Worm (Caenorhabditis elegans): Measurements from ENCODE around the gene B0302.4.
A peak's percentile ranks its signal among the peaks of the same experiment; 100 is the strongest.

Gene B0302.4

ce11 chrX:17197824-17198223 lies 21.2 kb upstream of the B0302.4 start:
- no peak for TF ChIP-seq tlp-1 (tag; optimal IDR thresholded peaks at IDR 0.05)
- TF ChIP-seq C34B4.2 (tag; optimal IDR thresholded peaks at IDR 0.05) = no peak
- TF ChIP-seq egl-27 (tag; optimal IDR thresholded peaks at IDR 0.05) = no peak
- TF ChIP-seq swsn-7 (tag; optimal IDR thresholded peaks at IDR 0.05) = no peak

- TF ChIP-seq aha-1 (tag; optimal IDR thresholded peaks at IDR 0.05) = no peak
- peak; percentile 0 for TF ChIP-seq elt-2 (tag; optimal IDR thresholded peaks at IDR 0.05)
Measured at ce11 chrX:17195080-17195479, 18.5 kb upstream of the B0302.4 start, which contains the start of gene B0302.5. Gene B0302.5, minus strand, starts transcription at chrX:17195137.

ce11 chrX:17185696-17186430 lies 9.3 kb upstream of the B0302.4 start, which contains the start of gene sid-3:
Gene sid-3, plus strand, starts transcription at chrX:17186380.
- TF ChIP-seq elt-2 (tag; optimal IDR thresholded peaks at IDR 0.05) = peak; percentile 46
- TF ChIP-seq pag-3 (tag; optimal IDR thresholded peaks at IDR 0.05; ENCODE audit: borderline replicate concordance, insufficient read depth) = no peak

- TF ChIP-seq nhr-85 (tag) (peak; percentile 59), nhr-11 (tag; optimal IDR thresholded peaks at IDR 0.05) (peak; percentile 17), elt-3 (tag; optimal IDR thresholded peaks at IDR 0.05) (peak in 1 of 6 experiments; percentile 29), ztf-11 (tag; optimal IDR thresholded peaks at IDR 0.05) (no peak), egl-13 (tag; optimal IDR thresholded peaks at IDR 0.05) (peak; percentile 31), fkh-10 (GFP tag; optimal IDR thresholded peaks at IDR 0.05) (no peak), mab-9 (GFP tag; IDR thresholded peaks at IDR 0.05) (no peak), egl-27 (tag; optimal IDR thresholded peaks at IDR 0.05) (peak in 1 of 2 experiments; percentile 71), mdl-1 (tag; optimal IDR thresholded peaks at IDR 0.05) (peak in 1 of 2 experiments; percentile 92), skn-1 (tag; optimal IDR thresholded peaks at IDR 0.05) (peak; percentile 81), nhr-77 (tag; optimal IDR thresholded peaks at IDR 0.05) (peak; percentile 42), lin-35 (GFP tag; optimal IDR thresholded peaks at IDR 0.05) (peak; percentile 29 to 64), nhr-28 (tag; optimal IDR thresholded peaks at IDR 0.05) (no peak), rnt-1 (tag; optimal IDR thresholded peaks at IDR 0.05) (peak; percentile 69), C04F5.9 (tag; optimal IDR thresholded peaks at IDR 0.05) (no peak), unc-86 (tag; optimal IDR thresholded peaks at IDR 0.05) (peak; percentile 24), nhr-20 (tag; optimal IDR thresholded peaks at IDR 0.05) (peak; percentile 79), hpl-2 (GFP tag; optimal IDR thresholded peaks at IDR 0.05) (no peak), pag-3 (tag; optimal IDR thresholded peaks at IDR 0.05; ENCODE audit: borderline replicate concordance, insufficient read depth) (no peak), snu-23 (GFP tag; optimal IDR thresholded peaks at IDR 0.05) (peak; percentile 75), isw-1 (GFP tag; IDR thresholded peaks at IDR 0.05) (peak; percentile 28), fkh-8 (tag; optimal IDR thresholded peaks at IDR 0.05) (peak; percentile 61), C16A3.4 (tag; optimal IDR thresholded peaks at IDR 0.05) (peak; percentile 70), nhr-19 (GFP tag; conservative IDR thresholded peaks at IDR 0.05) (peak; percentile 47), efl-1 (optimal IDR thresholded peaks at IDR 0.05) (peak; percentile 50 to 68), efl-1 (GFP tag; optimal IDR thresholded peaks at IDR 0.05 in 1 of 2) (peak in 1 of 2 experiments; percentile 93), lin-14 (GFP tag; optimal IDR thresholded peaks at IDR 0.05) (peak; percentile 94), F16B12.6 (tag; optimal IDR thresholded peaks at IDR 0.05) (peak; percentile 2), mep-1 (tag; optimal IDR thresholded peaks at IDR 0.05) (peak; percentile 85), nhr-71 (tag; optimal IDR thresholded peaks at IDR 0.05) (peak; percentile 75), fos-1 (tag; optimal IDR thresholded peaks at IDR 0.05) (peak; percentile 50), dsc-1 (tag; optimal IDR thresholded peaks at IDR 0.05) (peak; percentile 46), irx-1 (tag; optimal IDR thresholded peaks at IDR 0.05) (peak; percentile 2), lin-13 (GFP tag; optimal IDR thresholded peaks at IDR 0.05) (no peak), lsy-2 (tag; optimal IDR thresholded peaks at IDR 0.05) (peak; percentile 36 to 73), vab-15 (tag; optimal IDR thresholded peaks at IDR 0.05) (no peak), nhr-84 (tag; optimal IDR thresholded peaks at IDR 0.05) (no peak), nhr-90 (tag; optimal IDR thresholded peaks at IDR 0.05; ENCODE audit: poor library complexity) (peak; percentile 18), blmp-1 (tag; optimal IDR thresholded peaks at IDR 0.05) (peak; percentile 57), xbp-1 (tag; optimal IDR thresholded peaks at IDR 0.05) (peak; percentile 48)
Measured at ce11 chrX:17184363-17184762, 7.8 kb upstream of the B0302.4 start.
